Worm (Caenorhabditis elegans): Measurements from ENCODE around the gene cas-1.

ce11 chrX:16782797-16783259 lies 30.6 kb downstream of the cas-1 start, which contains the start of gene T01C8.3:
- no peak for TF ChIP-seq ztf-11 (tag; optimal IDR thresholded peaks at IDR 0.05)
- no peak for TF ChIP-seq ceh-82 (tag; optimal IDR thresholded peaks at IDR 0.05)
- no peak for TF ChIP-seq ama-1 (optimal IDR thresholded peaks at IDR 0.05)
- TF ChIP-seq tlp-1 (tag; optimal IDR thresholded peaks at IDR 0.05): no peak
- TF ChIP-seq elt-3 (tag; optimal IDR thresholded peaks at IDR 0.05): no peak
- TF ChIP-seq pag-3 (tag; optimal IDR thresholded peaks at IDR 0.05; ENCODE audit: borderline replicate concordance, insufficient read depth): no peak
- no peak for TF ChIP-seq ceh-88 (GFP tag; IDR thresholded peaks at IDR 0.05)
- TF ChIP-seq snpc-4 (tag; optimal IDR thresholded peaks at IDR 0.05): no peak
- TF ChIP-seq lir-3 (tag; optimal IDR thresholded peaks at IDR 0.05; ENCODE audit: poor library complexity): no peak
- TF ChIP-seq blmp-1 (tag; optimal IDR thresholded peaks at IDR 0.05): no peak
